Fruit fly (Drosophila melanogaster) whole organism: ENCODE data around the gene sdt.

Experiments
- CG8478 ChIP-seq: fragments of >200 bp; optimal IDR thresholded peaks from 2 replicates; lab custom pipeline; 2018; ENCODE audit warnings: inconsistent platforms
- Dll ChIP-seq: fragments of >200 bp; optimal IDR thresholded peaks from 2 replicates; lab custom pipeline; 2017
- EcR ChIP-seq, 2 experiments: fragments of >200 bp; optimal IDR thresholded peaks; 2 replicates each; lab custom pipeline; 2017; ENCODE audit warnings: missing biosample characterization in 2 of 2, missing genetic modification characterization in 2 of 2, missing genetic modification reagents in 2 of 2
- pan ChIP-seq: fragments of >200 bp; optimal IDR thresholded peaks from 2 replicates; lab custom pipeline; 2017
- psq ChIP-seq: fragments of >200 bp; optimal IDR thresholded peaks from 2 replicates; lab custom pipeline; 2017
- usp ChIP-seq: fragments of >200 bp; optimal IDR thresholded peaks from 2 replicates; lab custom pipeline; 2017; ENCODE audit warnings: missing biosample characterization, missing genetic modification characterization, mixed read lengths

DNA sequence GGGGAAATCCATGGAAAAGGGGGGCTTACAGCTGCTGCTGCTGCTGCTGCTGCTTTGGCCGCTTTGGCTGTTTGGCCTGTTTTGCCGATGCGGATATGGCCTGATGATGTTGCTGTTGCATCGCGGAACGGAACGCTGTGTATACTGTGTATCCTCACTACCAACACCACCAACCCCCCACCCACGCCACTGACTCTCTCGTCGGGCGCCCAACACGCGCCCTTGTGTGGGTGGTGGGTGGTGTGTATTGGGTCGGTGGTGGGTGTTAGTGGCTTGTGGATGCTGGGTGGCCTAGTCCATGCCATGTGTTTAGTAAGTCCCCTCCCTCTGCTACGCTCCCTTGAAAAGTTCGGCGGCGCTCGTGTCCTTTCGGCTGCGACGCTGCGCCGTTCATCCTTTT, 607 bp upstream of the sdt start:
- no peak for TF ChIP-seq EcR (GFP tag; optimal IDR thresholded peaks at IDR 0.05; lab: Kevin White, UChicago)
- no peak for TF ChIP-seq pan
- TF ChIP-seq usp (GFP tag; lab: Kevin White, UChicago): no peak
- no peak for TF ChIP-seq psq
- no peak for TF ChIP-seq CG8478 (lab: Kevin White, UChicago)
- no peak for TF ChIP-seq Dll
